Fruit fly (Drosophila melanogaster) whole organism, embryonic: ENCODE results near the gene Arl8.

Experiments
- Asciz ChIP-seq: fragments of 200-800 bp; sonication (Bioruptor generic); optimal IDR thresholded peaks from 2 replicates; lab custom pipeline; 2017; ENCODE audit warnings: missing biosample characterization, mild to moderate bottlenecking, missing genetic modification characterization, missing genetic modification reagents
- CG1024 ChIP-seq: fragments of 200-800 bp; sonication (Bioruptor generic); IDR thresholded peaks from 2 replicates; pipeline ENCODE4 v1.3.6; 2022; ENCODE audit warnings: missing biosample characterization, missing genetic modification characterization
- CG10543 ChIP-seq: fragments of 200-800 bp; sonication (Bioruptor generic); optimal IDR thresholded peaks from 3 replicates; lab custom pipeline; 2017; ENCODE audit warnings: missing biosample characterization, mild to moderate bottlenecking, missing genetic modification characterization, moderate library complexity
- CG10565 ChIP-seq: fragments of 200-800 bp; sonication (Bioruptor generic); optimal IDR thresholded peaks from 3 replicates; lab custom pipeline; 2016; ENCODE audit warnings: missing biosample characterization, mild to moderate bottlenecking, missing genetic modification characterization
- CG11695 ChIP-seq: fragments of 200-800 bp; sonication (Bioruptor generic); IDR thresholded peaks from 3 replicates; pipeline ENCODE4 v1.3.6; 2022; ENCODE audit warnings: missing biosample characterization, missing genetic modification characterization
- CG12769 ChIP-seq: fragments of 200-800 bp; sonication (Bioruptor generic); optimal IDR thresholded peaks from 2 replicates; lab custom pipeline; 2019; ENCODE audit warnings: missing biosample characterization, mild to moderate bottlenecking, missing genetic modification characterization, moderate library complexity
- CG14710 ChIP-seq: fragments of 200-800 bp; sonication (Bioruptor generic); optimal IDR thresholded peaks from 3 replicates; lab custom pipeline; 2019; ENCODE audit warnings: missing biosample characterization, mild to moderate bottlenecking, missing genetic modification characterization, moderate library complexity
- CG2202 ChIP-seq: fragments of 200-800 bp; sonication (Bioruptor generic); optimal IDR thresholded peaks from 2 replicates; lab custom pipeline; 2018; ENCODE audit warnings: missing biosample characterization, mild to moderate bottlenecking, missing genetic modification characterization
- CG31388 ChIP-seq: fragments of 200-800 bp; sonication (Bioruptor generic); optimal IDR thresholded peaks from 2 replicates; lab custom pipeline; 2016; ENCODE audit warnings: missing biosample characterization, missing genetic modification characterization
- CG6689 ChIP-seq: fragments of 200-800 bp; sonication (Bioruptor generic); IDR thresholded peaks from 2 replicates; pipeline ENCODE4 v1.3.6; 2022; ENCODE audit warnings: missing biosample characterization, missing genetic modification characterization
- CG7357 ChIP-seq: fragments of 200-800 bp; sonication (Bioruptor generic); IDR thresholded peaks from 3 replicates; pipeline ENCODE4 v1.3.6; 2022; ENCODE audit warnings: missing biosample characterization, missing genetic modification characterization
- CrebB ChIP-seq: fragments of 200-800 bp; sonication (Bioruptor generic); optimal IDR thresholded peaks from 3 replicates; lab custom pipeline; 2018; ENCODE audit warnings: missing biosample characterization, mild to moderate bottlenecking, missing genetic modification characterization
- Gug ChIP-seq: fragments of 200-800 bp; sonication (Bioruptor generic); IDR thresholded peaks from 4 replicates; pipeline ENCODE4 v1.3.6; 2022; ENCODE audit warnings: missing biosample characterization, missing genetic modification characterization
- HLHmδ ChIP-seq: fragments of 200-800 bp; sonication (Bioruptor generic); optimal IDR thresholded peaks from 2 replicates; lab custom pipeline; 2018; ENCODE audit warnings: missing biosample characterization, mild to moderate bottlenecking, missing genetic modification characterization, moderate library complexity
- Lhr ChIP-seq: fragments of 200-800 bp; sonication (Bioruptor generic); optimal IDR thresholded peaks from 3 replicates; lab custom pipeline; 2017; ENCODE audit warnings: mild to moderate bottlenecking, missing biosample characterization, missing genetic modification reagents, missing genetic modification characterization
- Med ChIP-seq: fragments of 200-800 bp; sonication (Bioruptor generic); peaks from one replicate; lab custom pipeline; 2016; ENCODE audit warnings: missing biosample characterization, missing genetic modification characterization, mild to moderate bottlenecking, inconsistent platforms, moderate library complexity
- Oaz ChIP-seq: fragments of 200-800 bp; sonication (Bioruptor generic); IDR thresholded peaks from 2 replicates; pipeline ENCODE4 v1.3.6; 2022; ENCODE audit warnings: missing biosample characterization, missing genetic modification characterization
- Pdp1 ChIP-seq, 2 experiments: fragments of 200-800 bp; sonication (Bioruptor generic); optimal IDR thresholded peaks; 3 replicates each; lab custom pipeline; 2016; ENCODE audit warnings: missing biosample characterization in 2 of 2, missing genetic modification characterization in 2 of 2, mild to moderate bottlenecking in 1 of 2, moderate library complexity in 1 of 2
- Trl ChIP-seq, 3 experiments: fragments of >200 bp in 2 of 3; fragments of 200-800 bp in 1 of 3; sonication (Bioruptor generic) in 1 of 3; optimal IDR thresholded peaks; 2 replicates in 1 of 3; 3 replicates in 2 of 3; lab custom pipeline; 2016 to 2017; ENCODE audit warnings: missing biosample characterization in 1 of 3, missing genetic modification characterization in 1 of 3
- abd-A ChIP-seq: fragments of 200-800 bp; sonication (Bioruptor generic); optimal IDR thresholded peaks from 3 replicates; lab custom pipeline; 2019; ENCODE audit warnings: missing biosample characterization, mild to moderate bottlenecking, missing genetic modification characterization, moderate library complexity
- crol ChIP-seq: fragments of 200-800 bp; sonication (Bioruptor generic); IDR thresholded peaks from 2 replicates; pipeline ENCODE4 v1.3.6; 2022; ENCODE audit warnings: missing biosample characterization, missing genetic modification characterization
- crp ChIP-seq, 2 experiments: fragments of 200-800 bp; sonication (Bioruptor generic); optimal IDR thresholded peaks; 2 replicates in 1 of 2; 3 replicates in 1 of 2; lab custom pipeline; 2017; ENCODE audit warnings: missing biosample characterization in 2 of 2, missing genetic modification characterization in 2 of 2, mild to moderate bottlenecking in 1 of 2, moderate library complexity in 1 of 2
- cwo ChIP-seq: fragments of 200-800 bp; sonication (Bioruptor generic); optimal IDR thresholded peaks from 3 replicates; lab custom pipeline; 2017; ENCODE audit warnings: missing biosample characterization, missing genetic modification characterization, mild to moderate bottlenecking, moderate library complexity, missing genetic modification reagents
- en ChIP-seq: fragments of 200-800 bp; sonication (Bioruptor generic); optimal IDR thresholded peaks from 2 replicates; lab custom pipeline; 2016; ENCODE audit warnings: missing biosample characterization, missing genetic modification characterization
- eve ChIP-seq, 2 experiments: fragments of >200 bp; optimal IDR thresholded peaks; 2 replicates each; lab custom pipeline; 2017; ENCODE audit warnings: missing biosample characterization in 2 of 2, missing genetic modification characterization in 2 of 2
- ftz-f1 ChIP-seq: fragments of 200-800 bp; sonication (Bioruptor generic); optimal IDR thresholded peaks from 2 replicates; lab custom pipeline; 2016; ENCODE audit warnings: missing biosample characterization, missing genetic modification characterization
- insv ChIP-seq, 2 experiments: fragments of 200-800 bp; sonication (Bioruptor generic); optimal IDR thresholded peaks; 3 replicates each; lab custom pipeline; 2016 to 2018; ENCODE audit warnings: missing biosample characterization in 2 of 2, missing genetic modification characterization in 2 of 2
- pfk ChIP-seq: fragments of 200-800 bp; sonication (Bioruptor generic); optimal IDR thresholded peaks from 2 replicates; lab custom pipeline; 2018; ENCODE audit warnings: missing biosample characterization, mild to moderate bottlenecking, missing genetic modification characterization, moderate library complexity
- prd ChIP-seq, 3 experiments: fragments of >200 bp in 2 of 3; fragments of 200-800 bp in 1 of 3; sonication (Bioruptor generic) in 1 of 3; optimal IDR thresholded peaks in 2 of 3; IDR thresholded peaks in 1 of 3; 2 replicates in 2 of 3; 3 replicates in 1 of 3; pipeline versions ENCODE4 v1.3.6 to Lab custom; 2017 to 2022; ENCODE audit warnings: missing biosample characterization in 1 of 3, missing genetic modification characterization in 1 of 3
- sd ChIP-seq: fragments of 200-800 bp; sonication (Bioruptor generic); optimal IDR thresholded peaks from 3 replicates; lab custom pipeline; 2018; ENCODE audit warnings: missing biosample characterization, mild to moderate bottlenecking, missing genetic modification characterization, moderate library complexity
- sens ChIP-seq: fragments of 200-800 bp; sonication (Bioruptor generic); peaks from one replicate; lab custom pipeline; 2016; ENCODE audit warnings: missing biosample characterization, missing genetic modification characterization
- sob ChIP-seq: fragments of 200-800 bp; sonication (Bioruptor generic); IDR thresholded peaks from 2 replicates; pipeline ENCODE4 v1.3.6; 2022; ENCODE audit warnings: missing biosample characterization, missing genetic modification characterization
- sr ChIP-seq: fragments of 200-800 bp; sonication (Bioruptor generic); IDR thresholded peaks from 3 replicates; pipeline ENCODE4 v1.3.6; 2022; ENCODE audit warnings: missing biosample characterization, missing genetic modification characterization
- tap ChIP-seq: fragments of 200-800 bp; optimal IDR thresholded peaks from 3 replicates; lab custom pipeline; 2019; ENCODE audit warnings: missing biosample characterization, mild to moderate bottlenecking, missing genetic modification characterization, moderate library complexity
- tna ChIP-seq: fragments of 200-800 bp; sonication (Bioruptor generic); IDR thresholded peaks from 2 replicates; pipeline ENCODE4 v1.3.6; 2022; ENCODE audit warnings: missing biosample characterization, missing genetic modification characterization; ENCODE audit not compliant: partially characterized antibody

Arl8 gene

DNA sequence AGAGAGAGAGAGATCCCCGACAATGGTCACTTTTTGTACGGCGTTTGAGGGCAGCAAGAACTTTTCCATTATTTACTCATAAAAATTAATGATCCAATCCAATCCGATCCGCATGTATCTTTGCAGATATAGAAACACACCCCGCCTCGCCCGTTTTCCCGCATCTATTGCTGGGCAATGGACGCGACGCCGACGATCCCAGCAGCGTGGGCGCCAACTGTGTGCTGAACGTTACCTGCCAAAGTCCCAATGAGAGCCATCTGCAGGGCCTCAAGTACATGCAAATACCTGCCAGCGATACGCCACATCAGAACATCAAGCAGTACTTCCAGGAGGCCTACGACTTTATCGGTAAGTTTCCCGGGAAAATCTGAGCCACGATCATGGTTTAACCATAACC lies 15.5 kb upstream of the Arl8 start:
- TF ChIP-seq sr (peak; percentile 93), CG7357 (GFP tag; lab: Robert Waterston, UW) (no peak), Trl (optimal IDR thresholded peaks at IDR 0.05; lab: Kevin White, UChicago) (peak in 1 of 2 experiments; percentile 13), Trl (GFP tag; optimal IDR thresholded peaks at IDR 0.05; lab: Kevin White, UChicago) (no peak), CG12769 (tag; lab: Kevin White, UChicago) (peak; percentile 13), pfk (GFP tag; lab: Kevin White, UChicago) (no peak), tna (GFP tag; lab: Robert Waterston, UW) (no peak), sens (GFP tag; lab: Kevin White, UChicago) (peak; percentile 13), ftz-f1 (no peak), HLHmδ (no peak), CG31388 (GFP tag; lab: Kevin White, UChicago) (no peak)

DNA sequence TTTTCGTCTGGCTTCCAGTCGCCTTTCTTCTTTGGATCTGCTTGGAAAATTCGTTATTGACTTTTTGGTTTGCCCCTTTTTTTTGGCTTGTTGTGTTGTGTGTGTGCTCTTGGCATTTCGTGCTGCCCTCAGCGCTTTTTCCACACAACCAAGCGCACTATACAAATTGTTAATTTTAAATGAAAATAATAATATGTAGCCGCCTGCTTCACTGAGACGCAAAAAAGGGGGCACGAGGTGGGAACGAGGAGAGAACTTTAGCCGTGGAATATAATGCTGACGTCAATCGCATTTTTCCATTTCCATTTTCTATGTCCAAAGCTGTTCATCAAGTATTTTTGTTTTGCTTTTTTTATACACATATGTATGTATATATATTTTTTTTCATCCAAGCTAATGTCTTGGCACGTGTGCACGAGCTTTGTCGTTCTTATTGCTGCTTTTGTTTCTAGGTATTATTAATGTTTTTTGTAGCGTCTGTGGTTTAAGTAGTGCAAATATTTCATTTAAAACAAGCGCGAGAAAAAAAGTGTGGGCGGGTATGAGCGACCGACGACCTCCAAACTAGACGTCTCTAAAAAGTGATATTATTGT lies 14.5 kb upstream of the Arl8 start:
- TF ChIP-seq Oaz (GFP tag; lab: Robert Waterston, UW) (no peak), CG10543 (peak; percentile 41), crp (GFP tag; optimal IDR thresholded peaks at IDR 0.05; lab: Kevin White, UChicago) (no peak), CG10565 (GFP tag; lab: Kevin White, UChicago) (no peak), insv (GFP tag; optimal IDR thresholded peaks at IDR 0.05; lab: Kevin White, UChicago) (no peak), crol (peak; percentile 47; the same call in 1 of the 2 replicates), sd (peak; percentile 90), CG6689 (GFP tag; lab: Robert Waterston, UW) (no peak), Gug (GFP tag; lab: Robert Waterston, UW) (no peak), cwo (GFP tag; lab: Kevin White, UChicago) (peak; percentile 92), sob (GFP tag; lab: Robert Waterston, UW) (0 out of 2 replicates have a peak, but pooled peaks have one; percentile 13), abd-A (tag; lab: Kevin White, UChicago) (peak; percentile 39), tap (tag; lab: Kevin White, UChicago) (no peak), prd (optimal IDR thresholded peaks at IDR 0.05; lab: Kevin White, UChicago) (no peak), prd (GFP tag; IDR thresholded peaks at IDR 0.05; lab: Robert Waterston, UW) (no peak), Asciz (no peak), CG11695 (GFP tag; lab: Robert Waterston, UW) (no peak), Med (GFP tag; lab: Kevin White, UChicago) (peak; percentile 59), CG1024 (GFP tag; lab: Robert Waterston, UW) (no peak), CrebB (tag; lab: Kevin White, UChicago) (no peak), sr (0 out of 3 replicates have a peak, but pooled peaks have one; percentile 37), CG14710 (tag; lab: Kevin White, UChicago) (no peak), eve (GFP tag; optimal IDR thresholded peaks at IDR 0.05; lab: Kevin White, UChicago) (peak in 1 of 2 experiments; percentile 4), Lhr (GFP tag; lab: Kevin White, UChicago) (no peak), sens (GFP tag; lab: Kevin White, UChicago) (peak; percentile 61), en (GFP tag; lab: Kevin White, UChicago) (no peak), Pdp1 (GFP tag; optimal IDR thresholded peaks at IDR 0.05; lab: Kevin White, UChicago) (peak in 1 of 2 experiments; percentile 20), CG2202 (tag; lab: Kevin White, UChicago) (no peak)
